Fruit fly (Drosophila melanogaster) whole organism, pupa: ENCODE data around the gene Kdm3.
A peak's percentile ranks its signal among the peaks of the same experiment; 100 is the strongest.

Source experiments
- CG10348 ChIP-seq: fragments of 200-800 bp; sonication (Bioruptor generic); IDR thresholded peaks from 2 replicates; pipeline ENCODE4 v1.3.6; 2022; ENCODE audit warnings: missing biosample characterization, missing genetic modification characterization
- CG12605 ChIP-seq: fragments of 200-800 bp; sonication (Bioruptor generic); IDR thresholded peaks from 2 replicates; pipeline ENCODE4 v1.3.6; 2022; ENCODE audit warnings: missing biosample characterization, missing genetic modification characterization
- CG13204 ChIP-seq: fragments of 200-800 bp; sonication (Bioruptor generic); optimal IDR thresholded peaks from 2 replicates; lab custom pipeline; 2018; ENCODE audit warnings: missing biosample characterization, mild to moderate bottlenecking, missing genetic modification characterization, moderate library complexity
- CG14655 ChIP-seq: fragments of 200-800 bp; sonication (Bioruptor generic); optimal IDR thresholded peaks from 3 replicates; lab custom pipeline; 2017; ENCODE audit warnings: mild to moderate bottlenecking, missing biosample characterization, missing genetic modification reagents, missing genetic modification characterization
- CG15710 ChIP-seq: fragments of 200-800 bp; sonication (Bioruptor generic); optimal IDR thresholded peaks from 2 replicates; lab custom pipeline; 2018; ENCODE audit warnings: missing biosample characterization, mild to moderate bottlenecking, missing genetic modification characterization, moderate library complexity
- CG17806 ChIP-seq: fragments of 200-800 bp; sonication (Bioruptor generic); optimal IDR thresholded peaks from 2 replicates; lab custom pipeline; 2018; ENCODE audit warnings: missing biosample characterization, mild to moderate bottlenecking, missing genetic modification characterization, moderate library complexity
- CG32121 ChIP-seq: fragments of 200-800 bp; sonication (Bioruptor generic); IDR thresholded peaks from 2 replicates; pipeline ENCODE4 v1.3.6; 2022; ENCODE audit warnings: missing biosample characterization, missing genetic modification characterization
- CG34367 ChIP-seq: fragments of 200-800 bp; sonication (Bioruptor generic); optimal IDR thresholded peaks from 2 replicates; lab custom pipeline; 2018; ENCODE audit warnings: missing biosample characterization, mild to moderate bottlenecking, missing genetic modification characterization
- CG4496 ChIP-seq: fragments of 200-800 bp; sonication (Bioruptor generic); IDR thresholded peaks from 3 replicates; pipeline ENCODE4 v1.3.6; 2022; ENCODE audit warnings: missing biosample characterization, missing genetic modification characterization
- CG8159 ChIP-seq: fragments of 200-800 bp; sonication (Bioruptor generic); optimal IDR thresholded peaks from 3 replicates; lab custom pipeline; 2018; ENCODE audit warnings: missing biosample characterization, mild to moderate bottlenecking, missing genetic modification characterization, moderate library complexity
- CG8301 ChIP-seq: fragments of 200-800 bp; sonication (Bioruptor generic); optimal IDR thresholded peaks from 2 replicates; lab custom pipeline; 2018; ENCODE audit warnings: missing biosample characterization, mild to moderate bottlenecking, missing genetic modification characterization
- CG9948 ChIP-seq: fragments of 200-800 bp; sonication (Bioruptor generic); optimal IDR thresholded peaks from 2 replicates; lab custom pipeline; 2018; ENCODE audit warnings: missing biosample characterization, mild to moderate bottlenecking, missing genetic modification characterization, moderate library complexity
- D1 ChIP-seq: fragments of 200-800 bp; sonication (Bioruptor generic); optimal IDR thresholded peaks from 2 replicates; lab custom pipeline; 2018; ENCODE audit warnings: missing biosample characterization, mild to moderate bottlenecking, missing genetic modification characterization, moderate library complexity
- EcR ChIP-seq: fragments of 200-800 bp; sonication (Bioruptor generic); optimal IDR thresholded peaks from 3 replicates; lab custom pipeline; 2019; ENCODE audit warnings: missing biosample characterization, missing genetic modification characterization, mild to moderate bottlenecking, moderate library complexity, missing genetic modification reagents
- Ets98B ChIP-seq: fragments of 200-800 bp; sonication (Bioruptor generic); IDR thresholded peaks from 2 replicates; pipeline ENCODE4 v1.3.6; 2022; ENCODE audit warnings: missing biosample characterization, missing genetic modification characterization
- Pif1A ChIP-seq: fragments of 200-800 bp; sonication (Bioruptor generic); optimal IDR thresholded peaks from 3 replicates; lab custom pipeline; 2016; ENCODE audit warnings: missing biosample characterization, missing genetic modification characterization
- Pif1B ChIP-seq: fragments of 200-800 bp; sonication (Bioruptor generic); optimal IDR thresholded peaks from 3 replicates; lab custom pipeline; 2016; ENCODE audit warnings: missing biosample characterization, missing genetic modification characterization
- Snoo ChIP-seq: fragments of 200-800 bp; sonication (Bioruptor generic); optimal IDR thresholded peaks from 3 replicates; lab custom pipeline; 2017; ENCODE audit warnings: missing biosample characterization, mild to moderate bottlenecking, missing genetic modification characterization, inconsistent platforms
- fd96Ca ChIP-seq: fragments of 200-800 bp; sonication (Bioruptor generic); IDR thresholded peaks from 3 replicates; pipeline ENCODE4 v1.3.6; 2022; ENCODE audit warnings: missing biosample characterization, missing genetic modification characterization
- gl ChIP-seq: fragments of 200-800 bp; sonication (Bioruptor generic); optimal IDR thresholded peaks from 2 replicates; lab custom pipeline; 2018; ENCODE audit warnings: missing biosample characterization, mild to moderate bottlenecking, missing genetic modification characterization
- rn ChIP-seq: fragments of 200-800 bp; sonication (Bioruptor generic); IDR thresholded peaks from 2 replicates; pipeline ENCODE4 v1.3.6; 2022; ENCODE audit warnings: missing biosample characterization, missing genetic modification characterization

Gene Kdm3

dm6 chr3R:9500193-9501051 is 15.4 kb upstream of the Kdm3 start:
- no peak for TF ChIP-seq CG15710 (tag; lab: Kevin White, UChicago)
- TF ChIP-seq CG4496 (GFP tag; lab: Robert Waterston, UW), result 0 out of 3 replicates have a peak, but pooled peaks have one; percentile 12
- TF ChIP-seq EcR, result peak; percentile 91
- no peak for TF ChIP-seq Pif1B (GFP tag; lab: Kevin White, UChicago)

- TF ChIP-seq rn (GFP tag; lab: Robert Waterston, UW), result no peak
- TF ChIP-seq Pif1A (GFP tag; lab: Kevin White, UChicago), result no peak
- no peak for TF ChIP-seq CG17806 (tag; lab: Kevin White, UChicago)
- no peak for TF ChIP-seq CG32121
- no peak for TF ChIP-seq CG13204 (GFP tag; lab: Kevin White, UChicago)
- TF ChIP-seq Pif1B (GFP tag; lab: Kevin White, UChicago), result no peak
- no peak for TF ChIP-seq CG10348 (GFP tag; lab: Robert Waterston, UW)
- no peak for TF ChIP-seq CG14655 (GFP tag; lab: Kevin White, UChicago)
- TF ChIP-seq D1, result no peak
- TF ChIP-seq CG12605 (GFP tag; lab: Robert Waterston, UW), result no peak
- no peak for TF ChIP-seq gl (tag; lab: Kevin White, UChicago)
- TF ChIP-seq CG8159 (tag; lab: Kevin White, UChicago), result no peak
- no peak for TF ChIP-seq fd96Ca (GFP tag; lab: Robert Waterston, UW)
- TF ChIP-seq EcR, result no peak
- no peak for TF ChIP-seq Ets98B (GFP tag; lab: Robert Waterston, UW)
These were observed 14.1 kb upstream of the Kdm3 start for dm6 chr3R:9501489-9502415.

dm6 chr3R:9502416-9502763 is 13.4 kb upstream of the Kdm3 start, which contains the start of gene RhoL:
RhoL (minus strand) TSS chr3R:9502581.
- TF ChIP-seq CG13204 (GFP tag; lab: Kevin White, UChicago) (no peak), CG32121 (peak; percentile 44), Pif1A (GFP tag; lab: Kevin White, UChicago) (no peak), rn (GFP tag; lab: Robert Waterston, UW) (no peak), CG8159 (tag; lab: Kevin White, UChicago) (no peak), CG14655 (GFP tag; lab: Kevin White, UChicago) (no peak), EcR (peak; percentile 65), CG9948 (tag; lab: Kevin White, UChicago) (no peak), Pif1B (GFP tag; lab: Kevin White, UChicago) (peak; percentile 27), CG10348 (GFP tag; lab: Robert Waterston, UW) (no peak), fd96Ca (GFP tag; lab: Robert Waterston, UW) (no peak), CG12605 (GFP tag; lab: Robert Waterston, UW) (peak; percentile 83), CG4496 (GFP tag; lab: Robert Waterston, UW) (peak; percentile 69), CG34367 (tag; lab: Kevin White, UChicago) (peak; percentile 2), CG15710 (tag; lab: Kevin White, UChicago) (peak; percentile 2), CG8301 (tag; lab: Kevin White, UChicago) (no peak), D1 (no peak), Snoo (tag; lab: Kevin White, UChicago) (no peak), gl (tag; lab: Kevin White, UChicago) (no peak), Ets98B (GFP tag; lab: Robert Waterston, UW) (peak; percentile 73; the same call in 1 of the 2 replicates)

dm6 chr3R:9503329-9504088 is 12.3 kb upstream of the Kdm3 start:
- TF ChIP-seq Pif1B (GFP tag; lab: Kevin White, UChicago) (no peak), EcR (peak; percentile 35), CG4496 (GFP tag; lab: Robert Waterston, UW) (0 out of 3 replicates have a peak, but pooled peaks have one; percentile 8)

dm6 chr3R:9504355-9504754 is 11.5 kb upstream of the Kdm3 start, which contains the start of gene CG8149:
CG8149 (plus strand) TSS chr3R:9504656.
- TF ChIP-seq CG17806 (tag; lab: Kevin White, UChicago) (no peak), CG12605 (GFP tag; lab: Robert Waterston, UW) (no peak), CG8301 (tag; lab: Kevin White, UChicago) (no peak), CG8159 (tag; lab: Kevin White, UChicago) (no peak), CG34367 (tag; lab: Kevin White, UChicago) (no peak), CG4496 (GFP tag; lab: Robert Waterston, UW) (no peak), D1 (no peak), fd96Ca (GFP tag; lab: Robert Waterston, UW) (no peak)
- TF ChIP-seq, all 21 proteins: peak for 0
